Fruit fly (Drosophila melanogaster) whole organism, embryonic: Measurements from ENCODE around the gene IntS14.

Experiments used
- Atf3 ChIP-seq: fragments of 200-800 bp; sonication (Bioruptor generic); optimal IDR thresholded peaks from 3 replicates; lab custom pipeline; 2016; ENCODE audit warnings: missing biosample characterization, missing genetic modification characterization
- Awh ChIP-seq: fragments of 200-800 bp; sonication (Bioruptor generic); IDR thresholded peaks from 2 replicates; pipeline ENCODE4, ENCODE4 v1.3.6; 2022; ENCODE audit warnings: missing biosample characterization, missing genetic modification characterization
- CG13287 ChIP-seq: fragments of 200-800 bp; sonication (Bioruptor generic); IDR thresholded peaks from 2 replicates; pipeline ENCODE4 v1.3.6; 2022; ENCODE audit warnings: missing biosample characterization, missing genetic modification characterization; ENCODE audit not compliant: partially characterized antibody
- CG13424 ChIP-seq: fragments of 200-800 bp; sonication (Bioruptor generic); optimal IDR thresholded peaks from 2 replicates; lab custom pipeline; 2019; ENCODE audit warnings: missing biosample characterization, mild to moderate bottlenecking, missing genetic modification characterization, moderate library complexity
- CG17612 ChIP-seq: fragments of 200-800 bp; sonication (Bioruptor generic); IDR thresholded peaks from 2 replicates; pipeline ENCODE4 v1.3.6; 2022; ENCODE audit warnings: missing biosample characterization, missing genetic modification characterization
- CG17829 ChIP-seq: fragments of 200-800 bp; optimal IDR thresholded peaks from 2 replicates; lab custom pipeline; 2019; ENCODE audit warnings: missing biosample characterization, mild to moderate bottlenecking, missing genetic modification characterization, moderate library complexity
- CG3065 ChIP-seq: fragments of 200-800 bp; sonication (Bioruptor generic); optimal IDR thresholded peaks from 2 replicates; lab custom pipeline; 2016; ENCODE audit warnings: missing biosample characterization, missing genetic modification characterization
- CG32772 ChIP-seq: fragments of 200-800 bp; sonication (Bioruptor generic); IDR thresholded peaks from 2 replicates; pipeline ENCODE4 v1.3.6; 2022; ENCODE audit warnings: missing biosample characterization, missing genetic modification characterization
- CG3407 ChIP-seq: fragments of 200-800 bp; sonication (Bioruptor generic); optimal IDR thresholded peaks from 2 replicates; lab custom pipeline; 2018; ENCODE audit warnings: missing biosample characterization, mild to moderate bottlenecking, missing genetic modification characterization
- CG34422 ChIP-seq: fragments of 200-800 bp; sonication (Bioruptor generic); IDR thresholded peaks from 3 replicates; pipeline ENCODE4 v1.3.6; 2022; ENCODE audit warnings: missing biosample characterization, missing genetic modification characterization
- CG42726 ChIP-seq: fragments of 200-800 bp; sonication (Bioruptor generic); IDR thresholded peaks from 2 replicates; pipeline ENCODE4 v1.3.6; 2022; ENCODE audit warnings: missing biosample characterization, missing genetic modification characterization; ENCODE audit not compliant: partially characterized antibody
- CG43689 ChIP-seq: fragments of 200-800 bp; sonication (Bioruptor generic); IDR thresholded peaks from 2 replicates; pipeline ENCODE4 v1.3.6; 2022; ENCODE audit warnings: missing biosample characterization, missing genetic modification characterization
- CG4404 ChIP-seq: fragments of 200-800 bp; sonication (Bioruptor generic); IDR thresholded peaks from 2 replicates; pipeline ENCODE4 v1.3.6; 2022; ENCODE audit warnings: missing biosample characterization, missing genetic modification characterization
- CG9215 ChIP-seq: fragments of 200-800 bp; sonication (Bioruptor generic); IDR thresholded peaks from 2 replicates; pipeline ENCODE4 v1.3.6; 2022; ENCODE audit warnings: missing biosample characterization, missing genetic modification characterization
- CG9727 ChIP-seq: fragments of 200-800 bp; sonication (Bioruptor generic); optimal IDR thresholded peaks from 3 replicates; lab custom pipeline; 2017; ENCODE audit warnings: missing biosample characterization, mild to moderate bottlenecking, missing genetic modification characterization
- CG9876 ChIP-seq: fragments of 200-800 bp; sonication (Bioruptor generic); optimal IDR thresholded peaks from 2 replicates; lab custom pipeline; 2016; ENCODE audit warnings: missing biosample characterization, missing genetic modification characterization
- D19B ChIP-seq: fragments of 200-800 bp; sonication (Bioruptor generic); optimal IDR thresholded peaks from 2 replicates; lab custom pipeline; 2017; ENCODE audit warnings: missing biosample characterization, mild to moderate bottlenecking, missing genetic modification characterization
- Dad ChIP-seq: fragments of 200-800 bp; sonication (Bioruptor generic); optimal IDR thresholded peaks from 3 replicates; lab custom pipeline; 2016; ENCODE audit warnings: missing biosample characterization, missing genetic modification characterization
- E2f1 ChIP-seq: fragments of 200-800 bp; sonication (Bioruptor generic); IDR thresholded peaks from 2 replicates; pipeline ENCODE4 v1.3.6; 2022; ENCODE audit warnings: missing biosample characterization, missing genetic modification characterization
- Ets65A ChIP-seq: fragments of 200-800 bp; sonication (Bioruptor generic); peaks from one replicate; lab custom pipeline; 2016; ENCODE audit warnings: missing biosample characterization, missing genetic modification characterization
- Ets97D ChIP-seq: fragments of 200-800 bp; sonication (Bioruptor generic); optimal IDR thresholded peaks from 3 replicates; lab custom pipeline; 2016; ENCODE audit warnings: missing biosample characterization, missing genetic modification characterization
- NC2α ChIP-seq: fragments of 200-800 bp; sonication (Bioruptor generic); optimal IDR thresholded peaks from 2 replicates; lab custom pipeline; 2016; ENCODE audit warnings: missing biosample characterization, missing genetic modification characterization
- Nf-YA ChIP-seq: fragments of 200-800 bp; sonication (Bioruptor generic); IDR thresholded peaks from 2 replicates; pipeline ENCODE4 v1.3.6; 2022; ENCODE audit warnings: missing biosample characterization, missing genetic modification characterization
- Optix ChIP-seq: fragments of 200-800 bp; sonication (Bioruptor generic); IDR thresholded peaks from 3 replicates; pipeline ENCODE4 v1.3.6; 2022; ENCODE audit warnings: missing biosample characterization, missing genetic modification characterization
- Pdp1 ChIP-seq, 2 experiments: fragments of 200-800 bp; sonication (Bioruptor generic); optimal IDR thresholded peaks; 3 replicates each; lab custom pipeline; 2016; ENCODE audit warnings: missing biosample characterization in 2 of 2, missing genetic modification characterization in 2 of 2, mild to moderate bottlenecking in 1 of 2, moderate library complexity in 1 of 2
- Ptx1 ChIP-seq: fragments of 200-800 bp; sonication (Bioruptor generic); IDR thresholded peaks from 2 replicates; pipeline ENCODE4 v1.3.6; 2022; ENCODE audit warnings: missing biosample characterization, missing genetic modification characterization
- Stat92E ChIP-seq, 3 experiments: fragments of >200 bp in 2 of 3; fragments of 200-800 bp in 1 of 3; sonication (Bioruptor generic) in 1 of 3; optimal IDR thresholded peaks; 2 replicates each; lab custom pipeline; 2017 to 2019; ENCODE audit warnings: missing biosample characterization in 3 of 3, missing genetic modification characterization in 3 of 3, mild to moderate bottlenecking in 1 of 3, moderate library complexity in 1 of 3
- Trl ChIP-seq, 3 experiments: fragments of >200 bp in 2 of 3; fragments of 200-800 bp in 1 of 3; sonication (Bioruptor generic) in 1 of 3; optimal IDR thresholded peaks; 2 replicates in 1 of 3; 3 replicates in 2 of 3; lab custom pipeline; 2016 to 2017; ENCODE audit warnings: missing biosample characterization in 1 of 3, missing genetic modification characterization in 1 of 3
- ac ChIP-seq: fragments of 200-800 bp; sonication (Bioruptor generic); optimal IDR thresholded peaks from 3 replicates; lab custom pipeline; 2017; ENCODE audit warnings: missing biosample characterization, mild to moderate bottlenecking, missing genetic modification characterization
- amos ChIP-seq: fragments of 200-800 bp; sonication (Bioruptor generic); IDR thresholded peaks from 2 replicates; pipeline ENCODE4 v1.3.6; 2022; ENCODE audit warnings: missing biosample characterization, missing genetic modification characterization; ENCODE audit not compliant: partially characterized antibody
- chn ChIP-seq: fragments of 200-800 bp; sonication (Bioruptor generic); optimal IDR thresholded peaks from 2 replicates; lab custom pipeline; 2016; ENCODE audit warnings: missing biosample characterization, missing genetic modification characterization
- crol ChIP-seq: fragments of 200-800 bp; sonication (Bioruptor generic); IDR thresholded peaks from 2 replicates; pipeline ENCODE4 v1.3.6; 2022; ENCODE audit warnings: missing biosample characterization, missing genetic modification characterization
- dati ChIP-seq: fragments of 200-800 bp; sonication (Bioruptor generic); IDR thresholded peaks from 2 replicates; pipeline ENCODE4 v1.3.6; 2022; ENCODE audit warnings: missing biosample characterization, missing genetic modification characterization
- exex ChIP-seq: fragments of 200-800 bp; sonication (Bioruptor generic); optimal IDR thresholded peaks from 4 replicates; lab custom pipeline; 2018; ENCODE audit warnings: missing biosample characterization, mild to moderate bottlenecking, missing genetic modification characterization, moderate library complexity
- gem ChIP-seq: fragments of 200-800 bp; sonication (Bioruptor generic); optimal IDR thresholded peaks from 2 replicates; lab custom pipeline; 2019; ENCODE audit warnings: missing biosample characterization, mild to moderate bottlenecking, missing genetic modification characterization, moderate library complexity
- grn ChIP-seq: fragments of 200-800 bp; sonication (Bioruptor generic); optimal IDR thresholded peaks from 3 replicates; lab custom pipeline; 2017; ENCODE audit warnings: missing biosample characterization, missing genetic modification characterization
- hb ChIP-seq: fragments of 200-800 bp; sonication (Bioruptor generic); IDR thresholded peaks from 3 replicates; pipeline ENCODE4 v1.3.6; 2022; ENCODE audit warnings: missing biosample characterization, missing genetic modification characterization; ENCODE audit not compliant: partially characterized antibody
- inv ChIP-seq: fragments of 200-800 bp; sonication (Bioruptor generic); IDR thresholded peaks from 2 replicates; pipeline ENCODE4 v1.3.6; 2022; ENCODE audit warnings: missing biosample characterization, missing genetic modification characterization; ENCODE audit not compliant: partially characterized antibody
- maf-S ChIP-seq: fragments of 200-800 bp; sonication (Bioruptor generic); optimal IDR thresholded peaks from 2 replicates; lab custom pipeline; 2016; ENCODE audit warnings: missing biosample characterization, missing genetic modification characterization
- pita ChIP-seq: fragments of 200-800 bp; sonication (Bioruptor generic); optimal IDR thresholded peaks from 2 replicates; lab custom pipeline; 2017; ENCODE audit warnings: missing biosample characterization, mild to moderate bottlenecking, missing genetic modification characterization
- ranshi ChIP-seq: fragments of 200-800 bp; sonication (Bioruptor generic); IDR thresholded peaks from 2 replicates; pipeline ENCODE4 v1.3.6; 2022; ENCODE audit warnings: missing biosample characterization, missing genetic modification characterization
- salm ChIP-seq: fragments of 200-800 bp; sonication (Bioruptor generic); optimal IDR thresholded peaks from 2 replicates; lab custom pipeline; 2018; ENCODE audit warnings: missing biosample characterization, mild to moderate bottlenecking, missing genetic modification characterization
- sc ChIP-seq, 3 experiments: fragments of >200 bp in 2 of 3; fragments of 200-800 bp in 1 of 3; sonication (Bioruptor generic) in 1 of 3; optimal IDR thresholded peaks; 2 replicates in 2 of 3; 3 replicates in 1 of 3; lab custom pipeline; 2017; ENCODE audit warnings: mild to moderate bottlenecking in 1 of 3, missing biosample characterization in 1 of 3, missing genetic modification characterization in 1 of 3, missing genetic modification reagents in 1 of 3
- sna ChIP-seq: fragments of 200-800 bp; sonication (Bioruptor generic); IDR thresholded peaks from 2 replicates; pipeline ENCODE4 v1.3.6; 2022; ENCODE audit warnings: missing biosample characterization, missing genetic modification characterization; ENCODE audit not compliant: partially characterized antibody
- toy ChIP-seq: fragments of 200-800 bp; sonication (Bioruptor generic); IDR thresholded peaks from 2 replicates; pipeline ENCODE4 v1.3.6; 2022; ENCODE audit warnings: missing biosample characterization, missing genetic modification characterization
- vfl ChIP-seq: fragments of 200-800 bp; sonication (Bioruptor generic); optimal IDR thresholded peaks from 2 replicates; lab custom pipeline; 2016; ENCODE audit warnings: missing biosample characterization, missing genetic modification characterization
- wor ChIP-seq: fragments of 200-800 bp; sonication (Bioruptor generic); IDR thresholded peaks from 2 replicates; pipeline ENCODE4 v1.3.6; 2022; ENCODE audit warnings: missing biosample characterization, missing genetic modification characterization
- zf30C ChIP-seq: fragments of 200-800 bp; sonication (Bioruptor generic); optimal IDR thresholded peaks from 3 replicates; lab custom pipeline; 2018; ENCODE audit warnings: missing biosample characterization, mild to moderate bottlenecking, missing genetic modification characterization

Gene IntS14

dm6 chr2L:1157679-1158518, 6.3 kb upstream of the IntS14 start, which contains the start of gene capt (continued):
- no peak for TF ChIP-seq Optix (GFP tag; lab: Robert Waterston, UW)
- no peak for TF ChIP-seq zf30C (GFP tag; lab: Kevin White, UChicago)
- no peak for TF ChIP-seq Ets97D (GFP tag; lab: Kevin White, UChicago)
- no peak for TF ChIP-seq amos (GFP tag; lab: Robert Waterston, UW)
- peak; percentile 90 for TF ChIP-seq crol
- no peak for TF ChIP-seq dati (GFP tag; lab: Robert Waterston, UW)
- TF ChIP-seq Stat92E (GFP tag; optimal IDR thresholded peaks at IDR 0.05; lab: Kevin White, UChicago): no peak
- TF ChIP-seq CG17612 (GFP tag; lab: Robert Waterston, UW): no peak
- TF ChIP-seq CG43689 (GFP tag; lab: Robert Waterston, UW): no peak
- no peak for TF ChIP-seq Awh (GFP tag; lab: Robert Waterston, UW)
- TF ChIP-seq Ptx1: 0 out of 2 replicates have a peak, but pooled peaks have one; percentile 29
- TF ChIP-seq exex (tag; lab: Kevin White, UChicago): no peak
- peak; percentile 14 for TF ChIP-seq chn
- no peak for TF ChIP-seq salm (tag; lab: Kevin White, UChicago)
- TF ChIP-seq CG3407 (GFP tag; lab: Kevin White, UChicago): no peak
- TF ChIP-seq CG34422 (GFP tag; lab: Robert Waterston, UW): peak; percentile 95
- peak; percentile 18 for TF ChIP-seq CG9727 (GFP tag; lab: Kevin White, UChicago)
- TF ChIP-seq CG42726 (GFP tag; lab: Robert Waterston, UW): peak; percentile 52; the same call in 1 of the 2 replicates
- TF ChIP-seq maf-S (GFP tag; lab: Kevin White, UChicago): no peak
- no peak for TF ChIP-seq NC2α (GFP tag; lab: Kevin White, UChicago)
- TF ChIP-seq Nf-YA: no peak
- no peak for TF ChIP-seq pita
- peak; percentile 56 for TF ChIP-seq CG9215 (GFP tag; lab: Robert Waterston, UW)
- peak in 1 of 2 experiments; percentile 30 for TF ChIP-seq Trl (optimal IDR thresholded peaks at IDR 0.05; lab: Kevin White, UChicago)
- no peak for TF ChIP-seq Trl (GFP tag; optimal IDR thresholded peaks at IDR 0.05; lab: Kevin White, UChicago)
- no peak for TF ChIP-seq Dad (GFP tag; lab: Kevin White, UChicago)
- no peak for TF ChIP-seq sna (GFP tag; lab: Robert Waterston, UW)
- no peak for TF ChIP-seq wor (GFP tag; lab: Robert Waterston, UW)
- TF ChIP-seq CG13287 (GFP tag; lab: Robert Waterston, UW): peak; percentile 19; the same call in 1 of the 2 replicates
- no peak for TF ChIP-seq toy (GFP tag; lab: Robert Waterston, UW)
- no peak for TF ChIP-seq CG4404 (GFP tag; lab: Robert Waterston, UW)
- peak; percentile 20; the same call in 1 of the 2 replicates for TF ChIP-seq ranshi (GFP tag; lab: Robert Waterston, UW)
- no peak for TF ChIP-seq gem (tag; lab: Kevin White, UChicago)
- TF ChIP-seq CG13424 (tag; lab: Kevin White, UChicago): peak; percentile 45
- TF ChIP-seq CG3065 (GFP tag; lab: Kevin White, UChicago): no peak
- peak; percentile 26; the same call in 1 of the 2 replicates for TF ChIP-seq CG32772
- TF ChIP-seq grn (GFP tag; lab: Kevin White, UChicago): peak; percentile 11
- no peak for TF ChIP-seq vfl
- TF ChIP-seq CG17829 (tag; lab: Kevin White, UChicago): peak; percentile 18
- TF ChIP-seq CG9876 (GFP tag; lab: Kevin White, UChicago): no peak
- no peak for TF ChIP-seq D19B (GFP tag; lab: Kevin White, UChicago)
- TF ChIP-seq hb (GFP tag; lab: Robert Waterston, UW): no peak
- peak; percentile 18 to 31 for TF ChIP-seq Pdp1 (GFP tag; optimal IDR thresholded peaks at IDR 0.05; lab: Kevin White, UChicago)
- TF ChIP-seq ac (GFP tag; lab: Kevin White, UChicago): peak; percentile 30
- TF ChIP-seq inv (GFP tag; lab: Robert Waterston, UW): no peak
- TF ChIP-seq Atf3 (GFP tag; lab: Kevin White, UChicago): no peak
- no peak for TF ChIP-seq Ets65A (GFP tag; lab: Kevin White, UChicago)
- TF ChIP-seq E2f1 (GFP tag; lab: Robert Waterston, UW): no peak
- no peak for TF ChIP-seq sc (optimal IDR thresholded peaks at IDR 0.05; lab: Kevin White, UChicago)
- TF ChIP-seq sc (GFP tag; optimal IDR thresholded peaks at IDR 0.05; lab: Kevin White, UChicago): no peak
